Fruit fly (Drosophila melanogaster) whole organism, pupa: ENCODE data around the gene Josd.

Experiments
- CG10348 ChIP-seq: fragments of 200-800 bp; sonication (Bioruptor generic); IDR thresholded peaks from 2 replicates; pipeline ENCODE4 v1.3.6; 2022; ENCODE audit warnings: missing biosample characterization, missing genetic modification characterization
- CG12605 ChIP-seq: fragments of 200-800 bp; sonication (Bioruptor generic); IDR thresholded peaks from 2 replicates; pipeline ENCODE4 v1.3.6; 2022; ENCODE audit warnings: missing biosample characterization, missing genetic modification characterization
- CG13204 ChIP-seq: fragments of 200-800 bp; sonication (Bioruptor generic); optimal IDR thresholded peaks from 2 replicates; lab custom pipeline; 2018; ENCODE audit warnings: missing biosample characterization, mild to moderate bottlenecking, missing genetic modification characterization, moderate library complexity
- CG14655 ChIP-seq: fragments of 200-800 bp; sonication (Bioruptor generic); optimal IDR thresholded peaks from 3 replicates; lab custom pipeline; 2017; ENCODE audit warnings: mild to moderate bottlenecking, missing biosample characterization, missing genetic modification reagents, missing genetic modification characterization
- CG15710 ChIP-seq: fragments of 200-800 bp; sonication (Bioruptor generic); optimal IDR thresholded peaks from 2 replicates; lab custom pipeline; 2018; ENCODE audit warnings: missing biosample characterization, mild to moderate bottlenecking, missing genetic modification characterization, moderate library complexity
- CG17806 ChIP-seq: fragments of 200-800 bp; sonication (Bioruptor generic); optimal IDR thresholded peaks from 2 replicates; lab custom pipeline; 2018; ENCODE audit warnings: missing biosample characterization, mild to moderate bottlenecking, missing genetic modification characterization, moderate library complexity
- CG32121 ChIP-seq: fragments of 200-800 bp; sonication (Bioruptor generic); IDR thresholded peaks from 2 replicates; pipeline ENCODE4 v1.3.6; 2022; ENCODE audit warnings: missing biosample characterization, missing genetic modification characterization
- CG34367 ChIP-seq: fragments of 200-800 bp; sonication (Bioruptor generic); optimal IDR thresholded peaks from 2 replicates; lab custom pipeline; 2018; ENCODE audit warnings: missing biosample characterization, mild to moderate bottlenecking, missing genetic modification characterization
- CG4496 ChIP-seq: fragments of 200-800 bp; sonication (Bioruptor generic); IDR thresholded peaks from 3 replicates; pipeline ENCODE4 v1.3.6; 2022; ENCODE audit warnings: missing biosample characterization, missing genetic modification characterization
- CG8159 ChIP-seq: fragments of 200-800 bp; sonication (Bioruptor generic); optimal IDR thresholded peaks from 3 replicates; lab custom pipeline; 2018; ENCODE audit warnings: missing biosample characterization, mild to moderate bottlenecking, missing genetic modification characterization, moderate library complexity
- CG8301 ChIP-seq: fragments of 200-800 bp; sonication (Bioruptor generic); optimal IDR thresholded peaks from 2 replicates; lab custom pipeline; 2018; ENCODE audit warnings: missing biosample characterization, mild to moderate bottlenecking, missing genetic modification characterization
- CG9948 ChIP-seq: fragments of 200-800 bp; sonication (Bioruptor generic); optimal IDR thresholded peaks from 2 replicates; lab custom pipeline; 2018; ENCODE audit warnings: missing biosample characterization, mild to moderate bottlenecking, missing genetic modification characterization, moderate library complexity
- D1 ChIP-seq: fragments of 200-800 bp; sonication (Bioruptor generic); optimal IDR thresholded peaks from 2 replicates; lab custom pipeline; 2018; ENCODE audit warnings: missing biosample characterization, mild to moderate bottlenecking, missing genetic modification characterization, moderate library complexity
- EcR ChIP-seq: fragments of 200-800 bp; sonication (Bioruptor generic); optimal IDR thresholded peaks from 3 replicates; lab custom pipeline; 2019; ENCODE audit warnings: missing biosample characterization, missing genetic modification characterization, mild to moderate bottlenecking, moderate library complexity, missing genetic modification reagents
- Ets98B ChIP-seq: fragments of 200-800 bp; sonication (Bioruptor generic); IDR thresholded peaks from 2 replicates; pipeline ENCODE4 v1.3.6; 2022; ENCODE audit warnings: missing biosample characterization, missing genetic modification characterization
- Pif1A ChIP-seq: fragments of 200-800 bp; sonication (Bioruptor generic); optimal IDR thresholded peaks from 3 replicates; lab custom pipeline; 2016; ENCODE audit warnings: missing biosample characterization, missing genetic modification characterization
- Pif1B ChIP-seq: fragments of 200-800 bp; sonication (Bioruptor generic); optimal IDR thresholded peaks from 3 replicates; lab custom pipeline; 2016; ENCODE audit warnings: missing biosample characterization, missing genetic modification characterization
- Snoo ChIP-seq: fragments of 200-800 bp; sonication (Bioruptor generic); optimal IDR thresholded peaks from 3 replicates; lab custom pipeline; 2017; ENCODE audit warnings: missing biosample characterization, mild to moderate bottlenecking, missing genetic modification characterization, inconsistent platforms
- fd96Ca ChIP-seq: fragments of 200-800 bp; sonication (Bioruptor generic); IDR thresholded peaks from 3 replicates; pipeline ENCODE4 v1.3.6; 2022; ENCODE audit warnings: missing biosample characterization, missing genetic modification characterization
- gl ChIP-seq: fragments of 200-800 bp; sonication (Bioruptor generic); optimal IDR thresholded peaks from 2 replicates; lab custom pipeline; 2018; ENCODE audit warnings: missing biosample characterization, mild to moderate bottlenecking, missing genetic modification characterization
- rn ChIP-seq: fragments of 200-800 bp; sonication (Bioruptor generic); IDR thresholded peaks from 2 replicates; pipeline ENCODE4 v1.3.6; 2022; ENCODE audit warnings: missing biosample characterization, missing genetic modification characterization

Gene Josd

dm6 chrX:6225472-6226049, 35.4 kb upstream of the Josd start, which contains the start of gene dtn:
Gene dtn (plus strand): TSS chrX:6225647.
- TF ChIP-seq CG14655 (no peak), CG8159 (no peak), CG4496 (GFP tag; lab: Robert Waterston, UW) (no peak), Pif1A (no peak), CG17806 (tag; lab: Kevin White, UChicago) (no peak), CG15710 (tag; lab: Kevin White, UChicago) (no peak), CG12605 (no peak), CG13204 (no peak), EcR (GFP tag; lab: Kevin White, UChicago) (no peak), gl (tag; lab: Kevin White, UChicago) (no peak), CG34367 (tag; lab: Kevin White, UChicago) (no peak), rn (GFP tag; lab: Robert Waterston, UW) (no peak), CG9948 (no peak), CG10348 (GFP tag; lab: Robert Waterston, UW) (no peak), fd96Ca (GFP tag; lab: Robert Waterston, UW) (no peak), CG8301 (tag; lab: Kevin White, UChicago) (no peak), Snoo (tag; lab: Kevin White, UChicago) (no peak), D1 (tag; lab: Kevin White, UChicago) (no peak), CG32121 (GFP tag; lab: Robert Waterston, UW) (no peak), Pif1B (GFP tag; lab: Kevin White, UChicago) (no peak)

dm6 chrX:6231764-6232163, 29.2 kb upstream of the Josd start:
- no peak for TF ChIP-seq gl (tag; lab: Kevin White, UChicago)
- no peak for TF ChIP-seq CG8159
- TF ChIP-seq CG14655, result no peak
- no peak for TF ChIP-seq rn (GFP tag; lab: Robert Waterston, UW)
- TF ChIP-seq CG13204, result no peak
- TF ChIP-seq CG8301 (tag; lab: Kevin White, UChicago), result no peak

dm6 chrX:6237015-6237414, 24.0 kb upstream of the Josd start, which contains the start of gene CG14445:
Gene CG14445 (plus strand): TSS chrX:6237315.
- TF ChIP-seq CG14655, result no peak
- no peak for TF ChIP-seq CG15710 (tag; lab: Kevin White, UChicago)
- no peak for TF ChIP-seq gl (tag; lab: Kevin White, UChicago)
- TF ChIP-seq rn (GFP tag; lab: Robert Waterston, UW), result no peak
- no peak for TF ChIP-seq Snoo (tag; lab: Kevin White, UChicago)
- TF ChIP-seq CG9948, result no peak
- TF ChIP-seq CG4496 (GFP tag; lab: Robert Waterston, UW), result no peak
- no peak for TF ChIP-seq EcR (GFP tag; lab: Kevin White, UChicago)
- no peak for TF ChIP-seq Ets98B
- TF ChIP-seq CG34367 (tag; lab: Kevin White, UChicago), result no peak
- TF ChIP-seq Pif1B (GFP tag; lab: Kevin White, UChicago), result no peak
- TF ChIP-seq CG8159, result no peak
- no peak for TF ChIP-seq CG10348 (GFP tag; lab: Robert Waterston, UW)
- TF ChIP-seq CG8301 (tag; lab: Kevin White, UChicago), result no peak
- no peak for TF ChIP-seq D1 (tag; lab: Kevin White, UChicago)
- no peak for TF ChIP-seq CG13204
- TF ChIP-seq, all 21 proteins: peak for 0

- no peak for TF ChIP-seq CG32121 (GFP tag; lab: Robert Waterston, UW)
- no peak for TF ChIP-seq CG17806 (tag; lab: Kevin White, UChicago)
- no peak for TF ChIP-seq CG8159
Observed at dm6 chrX:6252897-6253540, 8.0 kb upstream of the Josd start.

dm6 chrX:6253701-6254100, 7.3 kb upstream of the Josd start:
- no peak for TF ChIP-seq CG8159
- TF ChIP-seq D1 (tag; lab: Kevin White, UChicago), result no peak
- no peak for TF ChIP-seq CG34367 (tag; lab: Kevin White, UChicago)
- no peak for TF ChIP-seq Pif1B (GFP tag; lab: Kevin White, UChicago)
- no peak for TF ChIP-seq fd96Ca (GFP tag; lab: Robert Waterston, UW)
- TF ChIP-seq CG13204, result no peak
- no peak for TF ChIP-seq CG10348 (GFP tag; lab: Robert Waterston, UW)
- no peak for TF ChIP-seq CG14655
- TF ChIP-seq, all 21 proteins: peak for 0

- 0 out of 3 replicates have a peak, but pooled peaks have one; percentile 34 for TF ChIP-seq CG4496 (GFP tag; lab: Robert Waterston, UW)
- TF ChIP-seq fd96Ca (GFP tag; lab: Robert Waterston, UW), result 0 out of 3 replicates have a peak, but pooled peaks have one; percentile 29
- no peak for TF ChIP-seq CG14655
- TF ChIP-seq Pif1A, result no peak
- TF ChIP-seq CG8159, result no peak
- TF ChIP-seq Snoo (tag; lab: Kevin White, UChicago), result no peak
- no peak for TF ChIP-seq D1 (tag; lab: Kevin White, UChicago)
Observed at dm6 chrX:6254617-6255349, 6.2 kb upstream of the Josd start.
